Fruit fly (Drosophila melanogaster) whole organism, embryonic: ENCODE data around the gene CG32483.

Experiments
- ATbp ChIP-seq: fragments of 200-800 bp; sonication (Bioruptor generic); optimal IDR thresholded peaks from 2 replicates; lab custom pipeline; 2017; ENCODE audit warnings: missing biosample characterization, mild to moderate bottlenecking, missing genetic modification characterization, missing genetic modification reagents
- Awh ChIP-seq: fragments of 200-800 bp; sonication (Bioruptor generic); IDR thresholded peaks from 2 replicates; pipeline ENCODE4, ENCODE4 v1.3.6; 2022; ENCODE audit warnings: missing biosample characterization, missing genetic modification characterization
- B-H1 ChIP-seq: fragments of 200-800 bp; sonication (Bioruptor generic); IDR thresholded peaks from 3 replicates; pipeline ENCODE4 v1.3.6; 2022; ENCODE audit warnings: missing biosample characterization, missing genetic modification characterization
- Bdp1 ChIP-seq: fragments of 200-800 bp; sonication (Bioruptor generic); optimal IDR thresholded peaks from 3 replicates; lab custom pipeline; 2016; ENCODE audit warnings: missing biosample characterization, missing genetic modification characterization
- CG10147 ChIP-seq: fragments of 200-800 bp; sonication (Bioruptor generic); optimal IDR thresholded peaks from 2 replicates; lab custom pipeline; 2019; ENCODE audit warnings: missing biosample characterization, mild to moderate bottlenecking, missing genetic modification characterization, moderate library complexity
- CG11093 ChIP-seq: fragments of 200-800 bp; sonication (Bioruptor generic); IDR thresholded peaks from 3 replicates; pipeline ENCODE4 v1.3.6; 2022; ENCODE audit warnings: missing biosample characterization, missing genetic modification characterization
- CG12659 ChIP-seq: fragments of 200-800 bp; sonication (Bioruptor generic); optimal IDR thresholded peaks from 3 replicates; lab custom pipeline; 2017; ENCODE audit warnings: mild to moderate bottlenecking, missing biosample characterization, missing genetic modification reagents, missing genetic modification characterization
- CG13624 ChIP-seq: fragments of 200-800 bp; sonication (Bioruptor generic); optimal IDR thresholded peaks from 2 replicates; lab custom pipeline; 2016; ENCODE audit warnings: missing biosample characterization, missing genetic modification characterization
- CG14965 ChIP-seq: fragments of 200-800 bp; sonication (Bioruptor generic); optimal IDR thresholded peaks from 2 replicates; lab custom pipeline; 2016; ENCODE audit warnings: missing biosample characterization, missing genetic modification characterization, borderline replicate concordance
- CG1647 ChIP-seq: fragments of 200-800 bp; sonication (Bioruptor generic); optimal IDR thresholded peaks from 3 replicates; lab custom pipeline; 2016; ENCODE audit warnings: missing biosample characterization, missing genetic modification characterization
- CG17829 ChIP-seq: fragments of 200-800 bp; optimal IDR thresholded peaks from 2 replicates; lab custom pipeline; 2019; ENCODE audit warnings: missing biosample characterization, mild to moderate bottlenecking, missing genetic modification characterization, moderate library complexity
- CG2889 ChIP-seq: fragments of 200-800 bp; sonication (Bioruptor generic); IDR thresholded peaks from 3 replicates; pipeline ENCODE4 v1.3.6; 2022; ENCODE audit warnings: missing biosample characterization, missing genetic modification characterization
- CG31388 ChIP-seq: fragments of 200-800 bp; sonication (Bioruptor generic); optimal IDR thresholded peaks from 2 replicates; lab custom pipeline; 2016; ENCODE audit warnings: missing biosample characterization, missing genetic modification characterization
- CG33557 ChIP-seq: fragments of 200-800 bp; sonication (Bioruptor generic); optimal IDR thresholded peaks from 2 replicates; lab custom pipeline; 2019; ENCODE audit warnings: missing biosample characterization, mild to moderate bottlenecking, missing genetic modification characterization, moderate library complexity
- CG4424 ChIP-seq: fragments of 200-800 bp; sonication (Bioruptor generic); optimal IDR thresholded peaks from 3 replicates; lab custom pipeline; 2016; ENCODE audit warnings: missing biosample characterization, missing genetic modification characterization
- CG4854 ChIP-seq: fragments of 200-800 bp; sonication (Bioruptor generic); optimal IDR thresholded peaks from 2 replicates; lab custom pipeline; 2016; ENCODE audit warnings: missing biosample characterization, missing genetic modification characterization, inconsistent platforms
- CG6272 ChIP-seq: fragments of 200-800 bp; sonication (Bioruptor generic); IDR thresholded peaks from 2 replicates; pipeline ENCODE4 v1.3.6; 2022; ENCODE audit warnings: missing biosample characterization, missing genetic modification characterization
- CG7786 ChIP-seq: fragments of 200-800 bp; sonication (Bioruptor generic); optimal IDR thresholded peaks from 2 replicates; lab custom pipeline; 2016; ENCODE audit warnings: missing biosample characterization, missing genetic modification characterization
- CG8478 ChIP-seq: fragments of >200 bp; optimal IDR thresholded peaks from 2 replicates; lab custom pipeline; 2018
- CG9437 ChIP-seq: fragments of 200-800 bp; sonication (Bioruptor generic); optimal IDR thresholded peaks from 2 replicates; lab custom pipeline; 2018; ENCODE audit warnings: missing biosample characterization, mild to moderate bottlenecking, missing genetic modification characterization
- CrebB ChIP-seq: fragments of 200-800 bp; sonication (Bioruptor generic); optimal IDR thresholded peaks from 3 replicates; lab custom pipeline; 2018; ENCODE audit warnings: missing biosample characterization, mild to moderate bottlenecking, missing genetic modification characterization
- Dbx ChIP-seq: fragments of 200-800 bp; sonication (Bioruptor generic); IDR thresholded peaks from 3 replicates; pipeline ENCODE4 v1.3.6; 2022; ENCODE audit warnings: missing biosample characterization, missing genetic modification characterization
- Dip3 ChIP-seq: fragments of 200-800 bp; sonication (Bioruptor generic); optimal IDR thresholded peaks from 3 replicates; lab custom pipeline; 2016; ENCODE audit warnings: missing biosample characterization, missing genetic modification characterization
- ERR ChIP-seq: fragments of 200-800 bp; sonication (Bioruptor generic); optimal IDR thresholded peaks from 2 replicates; lab custom pipeline; 2016; ENCODE audit warnings: missing biosample characterization, missing genetic modification characterization
- HmgZ ChIP-seq: fragments of 200-800 bp; sonication (Bioruptor generic); optimal IDR thresholded peaks from 2 replicates; lab custom pipeline; 2018; ENCODE audit warnings: missing biosample characterization, mild to moderate bottlenecking, missing genetic modification characterization
- Lhr ChIP-seq: fragments of 200-800 bp; sonication (Bioruptor generic); optimal IDR thresholded peaks from 3 replicates; lab custom pipeline; 2017; ENCODE audit warnings: mild to moderate bottlenecking, missing biosample characterization, missing genetic modification reagents, missing genetic modification characterization
- Med ChIP-seq: fragments of 200-800 bp; sonication (Bioruptor generic); peaks from one replicate; lab custom pipeline; 2016; ENCODE audit warnings: missing biosample characterization, missing genetic modification characterization, mild to moderate bottlenecking, inconsistent platforms, moderate library complexity
- Rfx ChIP-seq: fragments of 200-800 bp; sonication (Bioruptor generic); IDR thresholded peaks from 2 replicates; pipeline ENCODE4 v1.3.6; 2022; ENCODE audit warnings: missing biosample characterization, missing genetic modification characterization
- Six4 ChIP-seq: fragments of 200-800 bp; sonication (Bioruptor generic); optimal IDR thresholded peaks from 2 replicates; lab custom pipeline; 2016; ENCODE audit warnings: missing biosample characterization, missing genetic modification characterization
- Tbp ChIP-seq: fragments of >200 bp; optimal IDR thresholded peaks from 2 replicates; lab custom pipeline; 2018; ENCODE audit warnings: missing biosample characterization, missing genetic modification characterization
- Trl ChIP-seq, 3 experiments: fragments of >200 bp in 2 of 3; fragments of 200-800 bp in 1 of 3; sonication (Bioruptor generic) in 1 of 3; optimal IDR thresholded peaks; 2 replicates in 1 of 3; 3 replicates in 2 of 3; lab custom pipeline; 2016 to 2017; ENCODE audit warnings: missing biosample characterization in 1 of 3, missing genetic modification characterization in 1 of 3
- Vsx1 ChIP-seq: fragments of 200-800 bp; sonication (Bioruptor generic); optimal IDR thresholded peaks from 2 replicates; lab custom pipeline; 2017; ENCODE audit warnings: missing biosample characterization, mild to moderate bottlenecking, missing genetic modification characterization, missing genetic modification reagents
- amos ChIP-seq: fragments of 200-800 bp; sonication (Bioruptor generic); IDR thresholded peaks from 2 replicates; pipeline ENCODE4 v1.3.6; 2022; ENCODE audit warnings: missing biosample characterization, missing genetic modification characterization; ENCODE audit not compliant: partially characterized antibody
- br ChIP-seq: fragments of >200 bp; optimal IDR thresholded peaks from 2 replicates; lab custom pipeline; 2017
- fu2 ChIP-seq: fragments of 200-800 bp; sonication (Bioruptor generic); optimal IDR thresholded peaks from 2 replicates; lab custom pipeline; 2016; ENCODE audit warnings: missing biosample characterization, missing genetic modification characterization
- gce ChIP-seq: fragments of 200-800 bp; sonication (Bioruptor generic); IDR thresholded peaks from 3 replicates; pipeline ENCODE4 v1.3.6; 2022; ENCODE audit warnings: missing biosample characterization, missing genetic modification characterization
- gsb-n ChIP-seq: fragments of 200-800 bp; sonication (Bioruptor generic); optimal IDR thresholded peaks from 3 replicates; lab custom pipeline; 2018; ENCODE audit warnings: missing biosample characterization, mild to moderate bottlenecking, missing genetic modification characterization
- h ChIP-seq: fragments of >200 bp; optimal IDR thresholded peaks from 2 replicates; lab custom pipeline; 2017
- jumu ChIP-seq: fragments of 200-800 bp; sonication (Bioruptor generic); optimal IDR thresholded peaks from 3 replicates; lab custom pipeline; 2016; ENCODE audit warnings: missing biosample characterization, missing genetic modification characterization
- kah ChIP-seq: fragments of 200-800 bp; sonication (Bioruptor generic); optimal IDR thresholded peaks from 2 replicates; lab custom pipeline; 2018; ENCODE audit warnings: missing biosample characterization, mild to moderate bottlenecking, missing genetic modification characterization
- kni ChIP-seq: fragments of 200-800 bp; sonication (Bioruptor generic); optimal IDR thresholded peaks from 3 replicates; lab custom pipeline; 2017; ENCODE audit warnings: mild to moderate bottlenecking, missing biosample characterization, missing genetic modification reagents, missing genetic modification characterization
- lbe ChIP-seq: fragments of 200-800 bp; sonication (Bioruptor generic); optimal IDR thresholded peaks from 2 replicates; lab custom pipeline; 2016; ENCODE audit warnings: missing biosample characterization, mild to moderate bottlenecking, missing genetic modification characterization
- lmd ChIP-seq: fragments of 200-800 bp; sonication (Bioruptor generic); IDR thresholded peaks from 2 replicates; pipeline ENCODE4 v1.3.6; 2022; ENCODE audit warnings: missing biosample characterization, missing genetic modification characterization
- lov ChIP-seq, 2 experiments: fragments of 200-800 bp in 1 of 2; fragments of >200 bp in 1 of 2; sonication (Bioruptor generic) in 1 of 2; IDR thresholded peaks in 1 of 2; optimal IDR thresholded peaks in 1 of 2; 2 replicates in 1 of 2; 3 replicates in 1 of 2; pipeline versions ENCODE4 v1.3.6 to Lab custom; 2017 to 2022; ENCODE audit warnings: missing biosample characterization in 1 of 2, missing genetic modification characterization in 1 of 2
- shn ChIP-seq: fragments of 200-800 bp; sonication (Bioruptor generic); optimal IDR thresholded peaks from 3 replicates; lab custom pipeline; 2016; ENCODE audit warnings: missing biosample characterization, missing genetic modification characterization
- sqz ChIP-seq: fragments of 200-800 bp; sonication (Bioruptor generic); optimal IDR thresholded peaks from 3 replicates; lab custom pipeline; 2018; ENCODE audit warnings: missing biosample characterization, mild to moderate bottlenecking, missing genetic modification characterization
- tin ChIP-seq: fragments of 200-800 bp; sonication (Bioruptor generic); optimal IDR thresholded peaks from 3 replicates; lab custom pipeline; 2016; ENCODE audit warnings: missing biosample characterization, missing genetic modification characterization
- vfl ChIP-seq: fragments of 200-800 bp; sonication (Bioruptor generic); optimal IDR thresholded peaks from 2 replicates; lab custom pipeline; 2016; ENCODE audit warnings: missing biosample characterization, missing genetic modification characterization
- wek ChIP-seq: fragments of 200-800 bp; sonication (Bioruptor generic); optimal IDR thresholded peaks from 3 replicates; lab custom pipeline; 2018; ENCODE audit warnings: missing biosample characterization, mild to moderate bottlenecking, missing genetic modification characterization, moderate library complexity
- wor ChIP-seq: fragments of 200-800 bp; sonication (Bioruptor generic); IDR thresholded peaks from 2 replicates; pipeline ENCODE4 v1.3.6; 2022; ENCODE audit warnings: missing biosample characterization, missing genetic modification characterization

CG32483 gene

DNA sequence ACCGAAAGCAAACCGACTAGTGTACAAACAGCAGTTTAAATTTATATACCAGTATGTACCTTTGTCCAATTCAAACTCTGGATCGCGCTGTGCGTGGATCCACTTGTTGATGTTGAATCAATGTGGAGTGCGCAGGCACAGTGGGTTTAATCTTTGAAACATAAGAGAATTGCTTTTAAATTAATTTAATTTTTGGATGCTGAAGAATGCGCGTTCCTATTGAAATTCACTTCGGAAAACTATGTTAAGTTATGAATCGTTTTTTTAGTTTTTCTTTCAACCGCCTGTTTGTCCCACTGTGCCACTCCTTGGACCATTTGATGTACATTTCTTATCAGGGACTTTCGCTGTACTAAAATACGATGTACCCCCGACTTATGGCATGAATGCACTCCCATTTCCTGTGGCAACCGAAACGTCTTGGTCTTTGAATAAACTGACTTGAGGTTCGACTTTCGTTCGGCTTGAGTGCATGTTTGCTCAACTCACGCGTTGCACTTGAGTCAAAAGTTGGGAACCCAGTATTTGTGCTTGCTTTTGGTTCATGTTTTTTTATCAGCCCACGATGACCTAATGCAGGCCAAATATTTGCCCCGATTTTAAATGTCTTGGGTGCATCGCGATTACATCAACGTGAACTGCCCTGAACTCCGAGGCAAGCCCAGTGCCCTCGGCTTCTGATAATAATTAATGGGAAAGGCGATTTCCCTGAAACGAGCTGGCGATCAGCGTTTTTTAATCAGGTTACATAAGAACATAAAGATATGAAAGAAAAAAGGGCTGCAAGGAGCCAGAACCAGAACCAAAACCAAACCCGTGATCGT is 34.8 kb upstream of the CG32483 start (continued):
- TF ChIP-seq ATbp (peak; percentile 94), Med (peak; percentile 97), lmd (GFP tag; lab: Robert Waterston, UW) (peak; percentile 87), amos (GFP tag; lab: Robert Waterston, UW) (no peak), Dbx (GFP tag; lab: Robert Waterston, UW) (peak; percentile 43; the same call in 1 of the 3 replicates), CG1647 (GFP tag; lab: Kevin White, UChicago) (peak; percentile 80), jumu (GFP tag; lab: Kevin White, UChicago) (peak; percentile 94), gce (GFP tag; lab: Robert Waterston, UW) (peak; percentile 91), Dip3 (peak; percentile 26), CG8478 (lab: Kevin White, UChicago) (no peak), Rfx (GFP tag; lab: Robert Waterston, UW) (peak; percentile 82), CG17829 (peak; percentile 98), Lhr (GFP tag; lab: Kevin White, UChicago) (peak; percentile 95), CG7786 (GFP tag; lab: Kevin White, UChicago) (peak; percentile 84), lbe (GFP tag; lab: Kevin White, UChicago) (peak; percentile 88), CrebB (tag; lab: Kevin White, UChicago) (peak; percentile 82), CG4424 (GFP tag; lab: Kevin White, UChicago) (peak; percentile 97), CG31388 (GFP tag; lab: Kevin White, UChicago) (peak; percentile 86), CG33557 (GFP tag; lab: Kevin White, UChicago) (peak; percentile 99), CG9437 (GFP tag; lab: Kevin White, UChicago) (peak; percentile 80), CG4854 (GFP tag; lab: Kevin White, UChicago) (peak; percentile 92), br (lab: Kevin White, UChicago) (no peak), Awh (GFP tag; lab: Robert Waterston, UW) (peak; percentile 97), tin (GFP tag; lab: Kevin White, UChicago) (peak; percentile 94), sqz (GFP tag; lab: Kevin White, UChicago) (peak; percentile 92), HmgZ (peak; percentile 65), kni (GFP tag; lab: Kevin White, UChicago) (peak; percentile 91), CG2889 (GFP tag; lab: Robert Waterston, UW) (peak; percentile 83; the same call in 2 of the 3 replicates), Tbp (GFP tag; lab: Kevin White, UChicago) (no peak), Vsx1 (GFP tag; lab: Kevin White, UChicago) (peak; percentile 92), CG6272 (GFP tag; lab: Robert Waterston, UW) (peak; percentile 81), gsb-n (peak; percentile 98), CG14965 (GFP tag; lab: Kevin White, UChicago) (peak; percentile 89), Bdp1 (GFP tag; lab: Kevin White, UChicago) (peak; percentile 91), vfl (GFP tag; lab: Kevin White, UChicago) (peak; percentile 79), Trl (optimal IDR thresholded peaks at IDR 0.05; lab: Kevin White, UChicago) (no peak), Trl (GFP tag; optimal IDR thresholded peaks at IDR 0.05; lab: Kevin White, UChicago) (peak; percentile 97), CG10147 (GFP tag; lab: Kevin White, UChicago) (peak; percentile 59), kah (GFP tag; lab: Kevin White, UChicago) (peak; percentile 87), wek (peak; percentile 84), shn (GFP tag; lab: Kevin White, UChicago) (peak; percentile 87), Six4 (GFP tag; lab: Kevin White, UChicago) (peak; percentile 95), lov (optimal IDR thresholded peaks at IDR 0.05; lab: Kevin White, UChicago) (no peak), lov (GFP tag; IDR thresholded peaks at IDR 0.05; lab: Robert Waterston, UW) (peak; percentile 98), fu2 (peak; percentile 50), CG12659 (peak; percentile 86), h (lab: Kevin White, UChicago) (no peak), ERR (peak; percentile 75), B-H1 (GFP tag; lab: Robert Waterston, UW) (peak; percentile 83), CG13624 (GFP tag; lab: Kevin White, UChicago) (peak; percentile 84), wor (peak; percentile 82), CG11093 (peak; percentile 87)
